Fruit fly (Drosophila melanogaster): ENCODE data around the gene CG33764.

Gene CG33764

DNA sequence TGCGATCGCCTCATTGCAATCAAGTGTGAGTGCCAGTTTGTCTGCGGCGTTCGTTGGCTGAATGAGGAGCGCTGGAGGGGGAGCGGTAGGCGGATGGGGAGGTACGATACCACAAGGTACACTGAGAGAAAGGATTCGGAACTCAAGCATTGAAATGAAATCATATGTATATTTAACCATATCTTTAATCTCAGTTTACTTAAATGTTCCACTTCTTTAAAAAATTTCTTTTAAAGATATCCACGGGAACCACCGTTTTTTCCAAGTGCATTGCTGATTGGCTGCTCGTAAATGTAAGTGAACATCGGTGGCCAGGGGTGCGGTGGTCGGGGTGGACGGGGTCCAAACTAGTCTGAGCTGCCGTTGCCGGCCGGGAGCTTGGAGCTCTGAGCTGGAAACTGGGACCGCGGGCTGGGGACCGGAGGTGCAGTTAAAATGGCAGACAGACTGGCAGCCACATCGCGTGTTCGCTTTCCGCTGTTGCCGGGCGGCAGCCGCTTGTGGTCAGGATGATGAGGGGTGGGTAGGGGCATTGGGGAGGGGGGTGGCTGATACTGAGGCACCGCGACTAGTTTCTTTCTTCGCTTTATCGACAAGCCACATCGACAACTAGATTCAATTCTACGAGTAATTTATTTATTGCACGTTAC lies 39.0 kb downstream of the CG33764 start (continued):
- TF ChIP-seq Hr51 (GFP tag; optimal IDR thresholded peaks at IDR 0.05) (peak; percentile 89 to 97), disco-r (GFP tag; optimal IDR thresholded peaks at IDR 0.05) (peak; percentile 87), hth (optimal IDR thresholded peaks at IDR 0.05) (no peak), pita (GFP tag; optimal IDR thresholded peaks at IDR 0.05) (no peak), CG34422 (GFP tag; IDR thresholded peaks at IDR 0.05) (peak; percentile 97), Kr (GFP tag; optimal IDR thresholded peaks at IDR 0.05) (peak; percentile 39), Xrp1 (GFP tag; IDR thresholded peaks at IDR 0.05) (peak; percentile 98), CG11695 (GFP tag; IDR thresholded peaks at IDR 0.05) (peak; percentile 95), br (optimal IDR thresholded peaks at IDR 0.05) (no peak), zen (tag; optimal IDR thresholded peaks at IDR 0.05) (peak; percentile 88), CG1792 (GFP tag; optimal IDR thresholded peaks at IDR 0.05) (peak; percentile 92), CG9727 (GFP tag; optimal IDR thresholded peaks at IDR 0.05) (peak; percentile 97), CG11398 (GFP tag; optimal IDR thresholded peaks at IDR 0.05) (peak; percentile 91), cg (GFP tag; optimal IDR thresholded peaks at IDR 0.05) (peak; percentile 27), lab (GFP tag; optimal IDR thresholded peaks at IDR 0.05) (peak; percentile 96), Ada2b (GFP tag; IDR thresholded peaks at IDR 0.05) (peak; percentile 97), tna (GFP tag; IDR thresholded peaks at IDR 0.05; ENCODE audit: partially characterized antibody) (no peak), CG7963 (GFP tag; IDR thresholded peaks at IDR 0.05; ENCODE audit: partially characterized antibody) (no peak), sim (GFP tag; IDR thresholded peaks at IDR 0.05) (peak; percentile 95), sug (tag; optimal IDR thresholded peaks at IDR 0.05) (peak; percentile 90), knrl (GFP tag; IDR thresholded peaks at IDR 0.05; ENCODE audit: partially characterized antibody) (no peak), mld (GFP tag; IDR thresholded peaks at IDR 0.05; ENCODE audit: partially characterized antibody) (no peak), YL-1 (GFP tag; optimal IDR thresholded peaks at IDR 0.05) (peak; percentile 83), CG18764 (GFP tag; optimal IDR thresholded peaks at IDR 0.05) (peak; percentile 92), CG7839 (tag; optimal IDR thresholded peaks at IDR 0.05) (peak; percentile 97), CG1832 (GFP tag; optimal IDR thresholded peaks at IDR 0.05) (no peak), crol (GFP tag; IDR thresholded peaks at IDR 0.05) (peak; percentile 97), CG1233 (GFP tag; optimal IDR thresholded peaks at IDR 0.05) (peak; percentile 88), ems (GFP tag; optimal IDR thresholded peaks at IDR 0.05) (peak; percentile 95), CG9797 (GFP tag; optimal IDR thresholded peaks at IDR 0.05) (peak; percentile 44), CG9609 (GFP tag; optimal IDR thresholded peaks at IDR 0.05) (peak; percentile 94), fd64A (GFP tag; optimal IDR thresholded peaks at IDR 0.05) (peak; percentile 96), nerfin-2 (GFP tag; IDR thresholded peaks at IDR 0.05; ENCODE audit: partially characterized antibody) (no peak), her (GFP tag; optimal IDR thresholded peaks at IDR 0.05) (peak; percentile 80), lov (optimal IDR thresholded peaks at IDR 0.05) (no peak), lov (GFP tag; IDR thresholded peaks at IDR 0.05) (peak; percentile 97), vvl (GFP tag; IDR thresholded peaks at IDR 0.05) (peak; percentile 99), Nf-YC (tag; optimal IDR thresholded peaks at IDR 0.05) (peak; percentile 85), NC2α (GFP tag; optimal IDR thresholded peaks at IDR 0.05) (peak; percentile 94), Sox102F (GFP tag; optimal IDR thresholded peaks at IDR 0.05) (peak; percentile 98), peb (GFP tag; IDR thresholded peaks at IDR 0.05) (peak; percentile 96), CG3726 (GFP tag; IDR thresholded peaks at IDR 0.05) (peak; percentile 95), CG31224 (GFP tag; IDR thresholded peaks at IDR 0.05) (peak; percentile 82), jigr1 (GFP tag; IDR thresholded peaks at IDR 0.05) (peak; percentile 93), CG16779 (GFP tag; IDR thresholded peaks at IDR 0.05) (peak; percentile 78; the same call in 1 of the 2 replicates), CG8944 (GFP tag; optimal IDR thresholded peaks at IDR 0.05) (peak; percentile 93), HLH3B (GFP tag; IDR thresholded peaks at IDR 0.05) (peak; percentile 98), CG8290 (GFP tag; optimal IDR thresholded peaks at IDR 0.05) (peak; percentile 94), CG8290 (tag; optimal IDR thresholded peaks at IDR 0.05) (peak; percentile 83 to 97), CTCF (GFP tag; optimal IDR thresholded peaks at IDR 0.05) (peak; percentile 65), insv (GFP tag; optimal IDR thresholded peaks at IDR 0.05) (peak; percentile 32 to 62), lmd (GFP tag; IDR thresholded peaks at IDR 0.05) (peak; percentile 97)
